Fruit fly (Drosophila melanogaster): ENCODE results near the gene CG31517.
A peak's percentile ranks its signal among the peaks of the same experiment; 100 is the strongest.

Gene CG31517

dm6 chr3R:13931813-13932212 is 16.4 kb upstream of the CG31517 start (continued):
- peak; percentile 56 for TF ChIP-seq psq (GFP tag; optimal IDR thresholded peaks at IDR 0.05)
- no peak for TF ChIP-seq Abd-B (GFP tag; optimal IDR thresholded peaks at IDR 0.05)
- TF ChIP-seq Mio (GFP tag; optimal IDR thresholded peaks at IDR 0.05) = no peak
- no peak for TF ChIP-seq tai (GFP tag; optimal IDR thresholded peaks at IDR 0.05)
- TF ChIP-seq fru (GFP tag; optimal IDR thresholded peaks at IDR 0.05) = peak; percentile 36
- TF ChIP-seq Vsx2 (GFP tag; optimal IDR thresholded peaks at IDR 0.05; ENCODE audit: partially characterized antibody) = no peak

- TF ChIP-seq Dfd (GFP tag; optimal IDR thresholded peaks at IDR 0.05) = peak; percentile 61
- TF ChIP-seq HLH106 (tag; optimal IDR thresholded peaks at IDR 0.05) = no peak
Observed at dm6 chr3R:13933966-13934365, 14.3 kb upstream of the CG31517 start.

- TF ChIP-seq h (GFP tag; optimal IDR thresholded peaks at IDR 0.05) (peak; percentile 79), rgr (GFP tag; optimal IDR thresholded peaks at IDR 0.05) (peak; percentile 33), Myc (optimal IDR thresholded peaks at IDR 0.05) (no peak), tai (GFP tag; optimal IDR thresholded peaks at IDR 0.05) (peak; percentile 9), dmrt93B (GFP tag; optimal IDR thresholded peaks at IDR 0.05) (peak; percentile 6), foxo (GFP tag; optimal IDR thresholded peaks at IDR 0.05) (peak in 1 of 2 experiments; percentile 55), CrebA (GFP tag; optimal IDR thresholded peaks at IDR 0.05; ENCODE audit: borderline replicate concordance) (no peak), OdsH (GFP tag; optimal IDR thresholded peaks at IDR 0.05) (peak; percentile 56), Rel (GFP tag; optimal IDR thresholded peaks at IDR 0.05) (no peak), Rel (tag; optimal IDR thresholded peaks at IDR 0.05) (no peak), jim (GFP tag; optimal IDR thresholded peaks at IDR 0.05) (no peak), CG32264 (GFP tag; optimal IDR thresholded peaks at IDR 0.05) (no peak), Hr83 (GFP tag; optimal IDR thresholded peaks at IDR 0.05; ENCODE audit: poor library complexity, severe bottlenecking) (no peak), psq (GFP tag; optimal IDR thresholded peaks at IDR 0.05) (peak; percentile 22), lola (GFP tag; optimal IDR thresholded peaks at IDR 0.05) (no peak), Sp1 (GFP tag; optimal IDR thresholded peaks at IDR 0.05) (peak; percentile 83), ey (GFP tag; optimal IDR thresholded peaks at IDR 0.05) (peak; percentile 66), fru (GFP tag; optimal IDR thresholded peaks at IDR 0.05) (peak; percentile 12), N (GFP tag; optimal IDR thresholded peaks at IDR 0.05) (no peak), br (GFP tag; optimal IDR thresholded peaks at IDR 0.05) (peak; percentile 50), dsf (GFP tag; optimal IDR thresholded peaks at IDR 0.05; ENCODE audit: borderline replicate concordance) (no peak), woc (GFP tag; optimal IDR thresholded peaks at IDR 0.05) (peak; percentile 46), HLH106 (tag; optimal IDR thresholded peaks at IDR 0.05) (peak; percentile 45), Vsx2 (GFP tag; optimal IDR thresholded peaks at IDR 0.05; ENCODE audit: partially characterized antibody) (no peak), Hnf4 (GFP tag; optimal IDR thresholded peaks at IDR 0.05) (peak; percentile 3), CG9705 (GFP tag; optimal IDR thresholded peaks at IDR 0.05) (no peak), GATAd (GFP tag; optimal IDR thresholded peaks at IDR 0.05) (no peak), Dif (GFP tag; optimal IDR thresholded peaks at IDR 0.05; ENCODE audit: partially characterized antibody) (no peak), dl (GFP tag; optimal IDR thresholded peaks at IDR 0.05; ENCODE audit: insufficient read depth in 1 of 2, partially characterized antibody in 2 of 2) (no peak), pan (optimal IDR thresholded peaks at IDR 0.05) (no peak), sv (GFP tag; optimal IDR thresholded peaks at IDR 0.05) (no peak)
Observed at dm6 chr3R:13934618-13935017, 13.6 kb upstream of the CG31517 start.

- TF ChIP-seq sage (GFP tag; optimal IDR thresholded peaks at IDR 0.05) (no peak), Sp1 (GFP tag; optimal IDR thresholded peaks at IDR 0.05) (no peak), Dif (GFP tag; optimal IDR thresholded peaks at IDR 0.05; ENCODE audit: partially characterized antibody) (no peak), Dfd (GFP tag; optimal IDR thresholded peaks at IDR 0.05) (no peak), dsf (GFP tag; optimal IDR thresholded peaks at IDR 0.05; ENCODE audit: borderline replicate concordance) (no peak)
Observed at dm6 chr3R:13936309-13936708, 11.9 kb upstream of the CG31517 start.
